Fruit fly (Drosophila melanogaster) Kc167 (cell line): Measurements from ENCODE around the gene CG43354.

Source experiments
- insv ChIP-seq: fragments of >200 bp; optimal IDR thresholded peaks from 3 replicates; lab custom pipeline; 2018; ENCODE audit warnings: missing external identifiers
- psq ChIP-seq: fragments of >200 bp; optimal IDR thresholded peaks from 2 replicates; lab custom pipeline; 2017; ENCODE audit warnings: missing external identifiers

DNA sequence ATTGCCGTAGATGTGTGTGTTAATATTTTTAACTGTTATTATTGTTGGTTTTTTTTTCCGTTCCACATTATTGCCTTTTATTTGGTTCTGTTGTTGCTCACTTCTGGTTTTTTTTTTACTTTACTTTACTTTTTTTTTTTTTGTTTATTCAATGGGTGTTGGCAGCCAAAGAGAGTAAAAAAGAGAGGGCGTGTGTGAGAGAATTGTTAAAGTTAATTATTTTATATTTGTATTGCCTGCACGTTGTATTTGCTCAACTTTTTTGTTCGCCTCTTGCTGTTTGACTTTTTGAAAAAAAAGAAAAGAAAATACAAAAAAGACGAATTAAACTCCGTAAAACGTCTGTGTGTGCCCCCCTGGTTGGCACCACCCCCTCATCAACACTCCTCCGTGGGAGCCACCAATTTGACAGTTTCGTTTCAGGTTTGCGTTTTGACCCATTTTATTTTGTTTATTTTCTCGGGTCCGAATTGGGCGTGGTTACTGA is 18.4 kb upstream of the CG43354 start:
- no peak for TF ChIP-seq insv (lab: Kevin White, UChicago)
- TF ChIP-seq psq (lab: Kevin White, UChicago) = no peak
